Fruit fly (Drosophila melanogaster) whole organism, embryonic: Measurements from ENCODE around the gene BtbVII.

Source experiments
- ATbp ChIP-seq: fragments of 200-800 bp; sonication (Bioruptor generic); optimal IDR thresholded peaks from 2 replicates; lab custom pipeline; 2017; ENCODE audit warnings: missing biosample characterization, mild to moderate bottlenecking, missing genetic modification characterization, missing genetic modification reagents
- Bteb2 ChIP-seq: fragments of 200-800 bp; sonication (Bioruptor generic); optimal IDR thresholded peaks from 2 replicates; lab custom pipeline; 2016; ENCODE audit warnings: missing biosample characterization, missing genetic modification characterization
- CG10959 ChIP-seq: fragments of 200-800 bp; sonication (Bioruptor generic); IDR thresholded peaks from 2 replicates; pipeline ENCODE4 v1.3.6; 2022; ENCODE audit warnings: missing biosample characterization, missing genetic modification characterization
- CG12155 ChIP-seq: fragments of 200-800 bp; sonication (Bioruptor generic); optimal IDR thresholded peaks from 3 replicates; lab custom pipeline; 2016; ENCODE audit warnings: missing biosample characterization, missing genetic modification characterization
- CG1233 ChIP-seq: fragments of 200-800 bp; sonication (Bioruptor generic); optimal IDR thresholded peaks from 4 replicates; lab custom pipeline; 2018; ENCODE audit warnings: missing biosample characterization, mild to moderate bottlenecking, missing genetic modification characterization
- CG12744 ChIP-seq: fragments of 200-800 bp; sonication (Bioruptor generic); optimal IDR thresholded peaks from 2 replicates; lab custom pipeline; 2016; ENCODE audit warnings: missing biosample characterization, missing genetic modification characterization
- CG13894 ChIP-seq: fragments of 200-800 bp; sonication (Bioruptor generic); optimal IDR thresholded peaks from 3 replicates; lab custom pipeline; 2018; ENCODE audit warnings: missing biosample characterization, mild to moderate bottlenecking, missing genetic modification characterization, moderate library complexity
- CG16779 ChIP-seq: fragments of 200-800 bp; sonication (Bioruptor generic); IDR thresholded peaks from 2 replicates; pipeline ENCODE4 v1.3.6; 2022; ENCODE audit warnings: missing biosample characterization, missing genetic modification characterization
- CG17568 ChIP-seq: fragments of 200-800 bp; sonication (Bioruptor generic); optimal IDR thresholded peaks from 2 replicates; lab custom pipeline; 2018; ENCODE audit warnings: missing biosample characterization, mild to moderate bottlenecking, missing genetic modification characterization, moderate library complexity
- CG17802 ChIP-seq: fragments of 200-800 bp; sonication (Bioruptor generic); optimal IDR thresholded peaks from 2 replicates; lab custom pipeline; 2018; ENCODE audit warnings: missing biosample characterization, mild to moderate bottlenecking, missing genetic modification characterization, moderate library complexity
- CG1832 ChIP-seq: fragments of 200-800 bp; sonication (Bioruptor generic); optimal IDR thresholded peaks from 2 replicates; lab custom pipeline; 2017; ENCODE audit warnings: missing biosample characterization, mild to moderate bottlenecking, missing genetic modification characterization, inconsistent platforms
- CG30403 ChIP-seq: fragments of 200-800 bp; sonication (Bioruptor generic); optimal IDR thresholded peaks from 3 replicates; lab custom pipeline; 2016; ENCODE audit warnings: missing biosample characterization, missing genetic modification characterization
- CG31224 ChIP-seq: fragments of 200-800 bp; sonication (Bioruptor generic); IDR thresholded peaks from 2 replicates; pipeline ENCODE4 v1.3.6; 2022; ENCODE audit warnings: missing biosample characterization, missing genetic modification characterization
- CG4328 ChIP-seq: fragments of 200-800 bp; sonication (Bioruptor generic); optimal IDR thresholded peaks from 3 replicates; lab custom pipeline; 2017; ENCODE audit warnings: missing biosample characterization, missing genetic modification reagents, missing genetic modification characterization
- CG4730 ChIP-seq: fragments of 200-800 bp; sonication (Bioruptor generic); IDR thresholded peaks from 2 replicates; pipeline ENCODE4 v1.3.6; 2022; ENCODE audit warnings: missing biosample characterization, missing genetic modification characterization
- CG4820 ChIP-seq: fragments of 200-800 bp; sonication (Bioruptor generic); optimal IDR thresholded peaks from 3 replicates; lab custom pipeline; 2016; ENCODE audit warnings: missing biosample characterization, missing genetic modification characterization
- CG5180 ChIP-seq: fragments of 200-800 bp; sonication (Bioruptor generic); optimal IDR thresholded peaks from 3 replicates; lab custom pipeline; 2017; ENCODE audit warnings: missing biosample characterization, missing genetic modification characterization, mild to moderate bottlenecking, moderate library complexity, missing genetic modification reagents
- CG5245 ChIP-seq: fragments of 200-800 bp; sonication (Bioruptor generic); optimal IDR thresholded peaks from 3 replicates; lab custom pipeline; 2016; ENCODE audit warnings: missing biosample characterization, missing genetic modification characterization
- CG6854 ChIP-seq: fragments of 200-800 bp; sonication (Bioruptor generic); optimal IDR thresholded peaks from 3 replicates; lab custom pipeline; 2017; ENCODE audit warnings: missing biosample characterization, mild to moderate bottlenecking, missing genetic modification characterization
- CG7928 ChIP-seq: fragments of 200-800 bp; sonication (Bioruptor generic); optimal IDR thresholded peaks from 2 replicates; lab custom pipeline; 2017; ENCODE audit warnings: missing biosample characterization, mild to moderate bottlenecking, missing genetic modification characterization
- CG7987 ChIP-seq: fragments of 200-800 bp; sonication (Bioruptor generic); optimal IDR thresholded peaks from 2 replicates; lab custom pipeline; 2018; ENCODE audit warnings: missing biosample characterization, mild to moderate bottlenecking, missing genetic modification characterization, moderate library complexity
- CG8089 ChIP-seq: fragments of 200-800 bp; sonication (Bioruptor generic); optimal IDR thresholded peaks from 3 replicates; lab custom pipeline; 2016; ENCODE audit warnings: missing biosample characterization, missing genetic modification characterization
- D19A ChIP-seq: fragments of 200-800 bp; optimal IDR thresholded peaks from 3 replicates; lab custom pipeline; 2019; ENCODE audit warnings: missing biosample characterization, mild to moderate bottlenecking, missing genetic modification characterization, moderate library complexity
- Dbx ChIP-seq: fragments of 200-800 bp; sonication (Bioruptor generic); IDR thresholded peaks from 3 replicates; pipeline ENCODE4 v1.3.6; 2022; ENCODE audit warnings: missing biosample characterization, missing genetic modification characterization
- Dref ChIP-seq: fragments of 200-800 bp; sonication (Bioruptor generic); IDR thresholded peaks from 2 replicates; pipeline ENCODE4 v1.3.6; 2022; ENCODE audit warnings: missing biosample characterization, missing genetic modification characterization
- HLH3B ChIP-seq: fragments of 200-800 bp; sonication (Bioruptor generic); IDR thresholded peaks from 2 replicates; pipeline ENCODE4 v1.3.6; 2022; ENCODE audit warnings: missing biosample characterization, missing genetic modification characterization
- Hand ChIP-seq: fragments of 200-800 bp; sonication (Bioruptor generic); optimal IDR thresholded peaks from 2 replicates; lab custom pipeline; 2017; ENCODE audit warnings: mild to moderate bottlenecking, missing biosample characterization, missing genetic modification reagents, missing genetic modification characterization
- Hsf ChIP-seq: fragments of 200-800 bp; sonication (Bioruptor generic); optimal IDR thresholded peaks from 3 replicates; lab custom pipeline; 2016; ENCODE audit warnings: missing biosample characterization, missing genetic modification characterization
- Kr ChIP-seq: fragments of 200-800 bp; sonication (Bioruptor generic); optimal IDR thresholded peaks from 2 replicates; lab custom pipeline; 2017; ENCODE audit warnings: missing biosample characterization, mild to moderate bottlenecking, missing genetic modification characterization
- Lhr ChIP-seq: fragments of 200-800 bp; sonication (Bioruptor generic); optimal IDR thresholded peaks from 3 replicates; lab custom pipeline; 2017; ENCODE audit warnings: mild to moderate bottlenecking, missing biosample characterization, missing genetic modification reagents, missing genetic modification characterization
- Max ChIP-seq: fragments of 200-800 bp; sonication (Bioruptor generic); optimal IDR thresholded peaks from 2 replicates; lab custom pipeline; 2016; ENCODE audit warnings: missing biosample characterization, mild to moderate bottlenecking, missing genetic modification characterization
- Med ChIP-seq: fragments of 200-800 bp; sonication (Bioruptor generic); peaks from one replicate; lab custom pipeline; 2016; ENCODE audit warnings: missing biosample characterization, missing genetic modification characterization, mild to moderate bottlenecking, inconsistent platforms, moderate library complexity
- NfI ChIP-seq: fragments of 200-800 bp; sonication (Bioruptor generic); optimal IDR thresholded peaks from 3 replicates; lab custom pipeline; 2018; ENCODE audit warnings: missing biosample characterization, mild to moderate bottlenecking, missing genetic modification characterization, moderate library complexity
- Spps ChIP-seq: fragments of 200-800 bp; sonication (Bioruptor generic); optimal IDR thresholded peaks from 2 replicates; lab custom pipeline; 2018; ENCODE audit warnings: missing biosample characterization, mild to moderate bottlenecking, missing genetic modification characterization
- Xrp1 ChIP-seq: fragments of 200-800 bp; sonication (Bioruptor generic); IDR thresholded peaks from 2 replicates; pipeline ENCODE4 v1.3.6; 2022; ENCODE audit warnings: missing biosample characterization, missing genetic modification characterization
- al ChIP-seq: fragments of 200-800 bp; sonication (Bioruptor generic); IDR thresholded peaks from 2 replicates; pipeline ENCODE4 v1.3.6; 2022; ENCODE audit warnings: missing biosample characterization, missing genetic modification characterization
- ato ChIP-seq: fragments of 200-800 bp; sonication (Bioruptor generic); IDR thresholded peaks from 2 replicates; pipeline ENCODE4 v1.3.6; 2022; ENCODE audit warnings: missing biosample characterization, missing genetic modification characterization; ENCODE audit not compliant: partially characterized antibody
- bab2 ChIP-seq: fragments of 200-800 bp; sonication (Bioruptor generic); optimal IDR thresholded peaks from 2 replicates; lab custom pipeline; 2016; ENCODE audit warnings: missing biosample characterization, missing genetic modification characterization
- br ChIP-seq: fragments of >200 bp; optimal IDR thresholded peaks from 2 replicates; lab custom pipeline; 2017
- bsh ChIP-seq, 2 experiments: fragments of 200-800 bp; sonication (Bioruptor generic); optimal IDR thresholded peaks; 2 replicates each; lab custom pipeline; 2017 to 2018; ENCODE audit warnings: mild to moderate bottlenecking in 2 of 2, missing biosample characterization in 2 of 2, missing genetic modification characterization in 2 of 2, moderate library complexity in 1 of 2
- chn ChIP-seq: fragments of 200-800 bp; sonication (Bioruptor generic); optimal IDR thresholded peaks from 2 replicates; lab custom pipeline; 2016; ENCODE audit warnings: missing biosample characterization, missing genetic modification characterization
- dm ChIP-seq: fragments of 200-800 bp; sonication (Bioruptor generic); optimal IDR thresholded peaks from 3 replicates; lab custom pipeline; 2016; ENCODE audit warnings: missing biosample characterization, missing genetic modification characterization
- ems ChIP-seq: fragments of 200-800 bp; sonication (Bioruptor generic); optimal IDR thresholded peaks from 3 replicates; lab custom pipeline; 2016; ENCODE audit warnings: missing biosample characterization, missing genetic modification characterization
- eve ChIP-seq, 2 experiments: fragments of >200 bp; optimal IDR thresholded peaks; 2 replicates each; lab custom pipeline; 2017; ENCODE audit warnings: missing biosample characterization in 2 of 2, missing genetic modification characterization in 2 of 2
- klu ChIP-seq: fragments of 200-800 bp; sonication (Bioruptor generic); IDR thresholded peaks from 2 replicates; pipeline ENCODE4 v1.3.6; 2022; ENCODE audit warnings: missing biosample characterization, missing genetic modification characterization
- onecut ChIP-seq: fragments of 200-800 bp; sonication (Bioruptor generic); IDR thresholded peaks from 2 replicates; pipeline ENCODE4 v1.3.6; 2022; ENCODE audit warnings: missing biosample characterization, missing genetic modification characterization
- otp ChIP-seq: fragments of 200-800 bp; sonication (Bioruptor generic); IDR thresholded peaks from 3 replicates; pipeline ENCODE4, ENCODE4 v1.3.6; 2022; ENCODE audit warnings: missing biosample characterization, missing genetic modification characterization
- psq ChIP-seq: fragments of 200-800 bp; sonication (Bioruptor generic); optimal IDR thresholded peaks from 2 replicates; lab custom pipeline; 2017; ENCODE audit warnings: missing biosample characterization, missing genetic modification characterization
- ttk ChIP-seq: fragments of 200-800 bp; sonication (Bioruptor generic); IDR thresholded peaks from 2 replicates; pipeline ENCODE4 v2.1.2; 2022; ENCODE audit warnings: missing biosample characterization, missing genetic modification characterization
- tup ChIP-seq: fragments of 200-800 bp; sonication (Bioruptor generic); optimal IDR thresholded peaks from 2 replicates; lab custom pipeline; 2016; ENCODE audit warnings: missing biosample characterization, mild to moderate bottlenecking, missing genetic modification characterization, moderate library complexity
- vvl ChIP-seq: fragments of 200-800 bp; sonication (Bioruptor generic); IDR thresholded peaks from 2 replicates; pipeline ENCODE4 v1.3.6; 2022; ENCODE audit warnings: missing biosample characterization, missing genetic modification characterization

BtbVII gene

DNA sequence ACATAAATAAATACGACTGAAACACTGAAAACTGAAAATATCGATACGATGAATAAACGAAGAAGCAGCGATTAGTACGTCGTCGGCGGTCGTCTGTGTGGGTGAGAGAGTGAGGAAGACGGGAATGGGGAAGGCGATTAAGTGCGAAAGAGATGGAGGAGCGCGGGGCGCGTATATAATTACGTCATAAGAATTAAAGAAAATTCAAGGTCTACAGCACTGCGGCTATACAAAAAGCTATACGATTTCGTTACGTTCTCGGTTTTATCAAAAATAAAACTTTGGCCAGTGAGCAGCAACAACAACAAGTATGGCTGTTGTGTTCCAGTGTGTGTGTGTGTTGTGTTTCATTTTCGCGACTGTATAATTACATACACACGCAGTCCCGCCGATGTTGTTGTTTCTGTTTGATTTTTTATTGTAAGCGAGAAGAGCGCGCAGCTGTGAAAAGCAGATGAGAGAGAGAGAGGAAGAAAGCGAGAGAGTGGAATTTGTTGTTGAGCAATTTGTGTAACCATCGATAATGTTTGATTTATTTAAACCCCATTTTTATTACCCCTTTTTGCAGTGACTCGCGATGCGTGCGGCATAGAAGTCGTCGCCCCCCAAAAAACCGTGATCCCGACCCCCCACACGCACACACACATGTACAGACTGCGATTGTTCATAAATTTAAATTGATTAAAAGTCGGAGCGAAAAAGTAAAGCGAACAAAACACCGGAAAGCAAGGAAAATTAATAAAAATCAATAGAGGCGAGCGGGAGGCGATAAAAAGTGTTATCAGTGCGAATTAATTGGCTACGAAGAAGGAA is 820 bp downstream of the BtbVII start (continued):
- TF ChIP-seq Max (GFP tag; lab: Kevin White, UChicago) (no peak), CG31224 (no peak), CG10959 (GFP tag; lab: Robert Waterston, UW) (no peak), CG4730 (GFP tag; lab: Robert Waterston, UW) (no peak), D19A (tag; lab: Kevin White, UChicago) (no peak), CG8089 (GFP tag; lab: Kevin White, UChicago) (no peak), CG17568 (GFP tag; lab: Kevin White, UChicago) (no peak), CG12155 (GFP tag; lab: Kevin White, UChicago) (no peak), ems (GFP tag; lab: Kevin White, UChicago) (no peak), vvl (GFP tag; lab: Robert Waterston, UW) (peak; percentile 33; the same call in 1 of the 2 replicates), Hand (GFP tag; lab: Kevin White, UChicago) (no peak), br (no peak), NfI (GFP tag; lab: Kevin White, UChicago) (no peak), CG17802 (tag; lab: Kevin White, UChicago) (no peak), klu (0 out of 2 replicates have a peak, but pooled peaks have one; percentile 15), eve (GFP tag; optimal IDR thresholded peaks at IDR 0.05; lab: Kevin White, UChicago) (no peak), dm (GFP tag; lab: Kevin White, UChicago) (no peak), Spps (no peak), Lhr (GFP tag; lab: Kevin White, UChicago) (no peak), Med (GFP tag; lab: Kevin White, UChicago) (peak; percentile 12), CG1233 (GFP tag; lab: Kevin White, UChicago) (no peak), bab2 (GFP tag; lab: Kevin White, UChicago) (no peak), CG4328 (GFP tag; lab: Kevin White, UChicago) (peak; percentile 45), CG12744 (GFP tag; lab: Kevin White, UChicago) (no peak), CG5245 (GFP tag; lab: Kevin White, UChicago) (no peak), onecut (GFP tag; lab: Robert Waterston, UW) (peak; percentile 34), CG16779 (GFP tag; lab: Robert Waterston, UW) (no peak), ttk (GFP tag; lab: Robert Waterston, UW) (no peak), CG6854 (GFP tag; lab: Kevin White, UChicago) (peak; percentile 45), bsh (GFP tag; optimal IDR thresholded peaks at IDR 0.05; lab: Kevin White, UChicago) (no peak), tup (GFP tag; lab: Kevin White, UChicago) (no peak), Dref (GFP tag; lab: Robert Waterston, UW) (peak; percentile 46), Xrp1 (GFP tag; lab: Robert Waterston, UW) (no peak), Bteb2 (GFP tag; lab: Kevin White, UChicago) (no peak), CG4820 (GFP tag; lab: Kevin White, UChicago) (no peak), CG1832 (GFP tag; lab: Kevin White, UChicago) (peak; percentile 82), CG7987 (no peak), CG13894 (tag; lab: Kevin White, UChicago) (no peak), CG30403 (GFP tag; lab: Kevin White, UChicago) (no peak), HLH3B (GFP tag; lab: Robert Waterston, UW) (no peak), otp (no peak), al (GFP tag; lab: Robert Waterston, UW) (no peak), ATbp (no peak), chn (no peak), Dbx (GFP tag; lab: Robert Waterston, UW) (peak; percentile 33; the same call in 1 of the 3 replicates), ato (GFP tag; lab: Robert Waterston, UW) (no peak), Kr (GFP tag; lab: Kevin White, UChicago) (no peak), CG7928 (GFP tag; lab: Kevin White, UChicago) (no peak), Hsf (GFP tag; lab: Kevin White, UChicago) (no peak), CG5180 (GFP tag; lab: Kevin White, UChicago) (no peak), psq (GFP tag; lab: Kevin White, UChicago) (no peak)
